Worm (Caenorhabditis elegans): ENCODE results near the gene ugt-2.

ugt-2 gene

DNA sequence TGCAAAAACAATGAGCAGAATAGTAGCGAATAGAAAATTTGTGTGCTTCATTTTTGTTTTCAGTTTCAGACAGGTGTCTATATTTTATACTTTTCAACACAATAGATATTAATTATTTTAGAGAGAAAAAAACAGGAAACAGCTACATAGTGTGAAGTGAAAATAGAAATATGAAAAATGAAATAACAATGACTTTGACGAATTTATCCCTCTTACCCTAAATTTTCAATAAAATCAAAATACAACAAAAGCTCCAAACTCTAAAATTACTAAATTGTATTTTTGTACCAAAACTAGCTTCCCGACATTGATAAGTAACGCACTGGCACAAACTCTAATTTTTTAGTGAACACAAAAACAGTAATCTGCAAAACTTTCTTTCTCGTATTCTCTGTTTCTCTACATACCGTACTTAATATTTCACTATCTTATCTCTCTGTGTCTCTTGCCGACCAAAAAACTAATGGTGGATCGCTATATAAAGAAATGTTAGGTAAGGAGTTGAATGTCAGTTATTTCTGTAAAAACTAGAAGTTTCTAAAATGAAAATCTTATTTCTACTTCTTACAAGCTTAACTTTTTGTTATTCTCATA, 3.3 kb upstream of the ugt-2 start, which contains the start of the genes col-151 and ugt-1:
col-151 (minus strand) TSS at position 51 of the 594 bp plus-strand sequence.
ugt-1 (plus strand) TSS at position 491 of the 594 bp plus-strand sequence.
- TF ChIP-seq nhr-76 (tag; optimal IDR thresholded peaks at IDR 0.05) (no peak), pqm-1 (tag; optimal IDR thresholded peaks at IDR 0.05) (peak; percentile 59), elt-2 (tag; optimal IDR thresholded peaks at IDR 0.05) (peak; percentile 53)

DNA sequence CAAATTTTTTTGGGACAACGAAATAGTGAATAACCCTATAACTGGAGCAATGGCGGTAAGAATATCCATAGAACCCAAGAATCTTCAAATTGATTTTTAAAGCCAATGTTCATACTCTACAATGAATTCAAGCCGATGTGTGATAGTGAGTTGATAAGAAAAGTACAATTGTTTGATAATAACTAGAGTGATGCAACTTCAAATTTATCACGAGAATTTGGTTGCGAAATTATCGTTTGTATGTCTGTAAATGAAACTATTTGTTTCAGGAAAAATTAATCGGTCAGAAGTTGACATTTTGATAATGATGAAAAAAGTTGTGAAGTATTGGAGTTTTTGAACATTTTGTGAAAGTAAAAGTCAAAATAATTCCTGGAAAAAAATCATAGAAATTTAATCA, 689 bp downstream of the ugt-2 start:
- TF ChIP-seq egl-27 (tag; optimal IDR thresholded peaks at IDR 0.05) (no peak), pqm-1 (tag; optimal IDR thresholded peaks at IDR 0.05) (peak; percentile 80), aly-2 (tag; optimal IDR thresholded peaks at IDR 0.05) (no peak), ama-1 (optimal IDR thresholded peaks at IDR 0.05) (no peak), unc-62 (GFP tag; optimal IDR thresholded peaks at IDR 0.05) (no peak), nhr-43 (tag; optimal IDR thresholded peaks at IDR 0.05; ENCODE audit: poor library complexity, severe bottlenecking) (no peak), nhr-12 (tag; optimal IDR thresholded peaks at IDR 0.05) (no peak), pha-4 (tag; optimal IDR thresholded peaks at IDR 0.05) (peak; percentile 53), elt-3 (tag; optimal IDR thresholded peaks at IDR 0.05) (no peak), jun-1 (tag; optimal IDR thresholded peaks at IDR 0.05) (peak; percentile 14), fkh-10 (GFP tag; optimal IDR thresholded peaks at IDR 0.05) (no peak), sea-2 (GFP tag; optimal IDR thresholded peaks at IDR 0.05) (no peak), unc-39 (tag; optimal IDR thresholded peaks at IDR 0.05) (no peak), elt-2 (tag; optimal IDR thresholded peaks at IDR 0.05) (peak; percentile 96), hmg-11 (tag; optimal IDR thresholded peaks at IDR 0.05) (no peak), nhr-237 (tag; optimal IDR thresholded peaks at IDR 0.05) (no peak), nhr-76 (tag; optimal IDR thresholded peaks at IDR 0.05) (no peak)

DNA sequence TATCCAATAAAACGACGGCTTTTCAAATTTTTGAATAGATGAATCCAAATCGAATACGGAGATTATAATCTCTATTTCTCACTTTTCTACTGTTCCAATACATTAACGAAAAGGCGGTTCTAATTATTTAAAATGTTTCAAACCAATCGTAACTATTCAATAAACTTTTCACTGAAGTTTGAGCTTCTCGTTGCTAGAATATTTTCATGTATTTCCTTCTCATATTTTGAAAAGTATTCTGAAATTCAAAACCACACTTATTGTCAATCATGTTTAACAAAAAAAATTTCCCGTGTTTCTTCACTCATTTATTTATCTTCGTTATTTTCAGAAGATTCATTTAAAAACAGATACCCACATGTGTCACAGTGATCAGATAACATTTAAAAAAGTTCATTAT, 4.2 kb downstream of the ugt-2 start, which contains the start of gene F15H10.8:
F15H10.8 (minus strand) TSS at position 101 of the 400 bp plus-strand sequence.
- TF ChIP-seq daf-12 (tag; optimal IDR thresholded peaks at IDR 0.05), result no peak
- no peak for TF ChIP-seq elt-3 (tag; optimal IDR thresholded peaks at IDR 0.05)
- no peak for TF ChIP-seq elt-2 (tag; optimal IDR thresholded peaks at IDR 0.05)
- no peak for TF ChIP-seq nhr-237 (tag; optimal IDR thresholded peaks at IDR 0.05)

DNA sequence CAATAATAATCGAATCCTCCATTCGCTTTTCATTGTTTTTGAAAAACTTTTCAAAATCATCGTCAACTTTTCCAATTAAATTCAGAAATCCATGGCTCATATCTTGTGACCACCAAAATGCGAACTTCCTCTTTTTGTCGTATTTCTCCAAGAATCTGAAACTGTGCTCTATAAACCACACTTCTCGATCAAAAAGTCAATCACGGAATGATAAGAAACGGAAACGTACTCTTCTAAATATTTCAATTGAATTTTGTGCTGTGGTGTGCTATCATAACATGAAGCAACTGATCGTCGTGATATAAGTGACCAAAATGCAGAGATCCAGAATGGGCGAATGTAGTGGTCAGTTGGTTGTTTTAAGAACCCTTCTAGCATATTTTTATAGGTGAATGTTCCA, 6.1 kb downstream of the ugt-2 start:
- no peak for TF ChIP-seq elt-3 (tag; optimal IDR thresholded peaks at IDR 0.05)
- TF ChIP-seq ceh-82 (tag; optimal IDR thresholded peaks at IDR 0.05), result no peak
- TF ChIP-seq nhr-11 (tag; optimal IDR thresholded peaks at IDR 0.05), result no peak
- TF ChIP-seq sea-2 (GFP tag; optimal IDR thresholded peaks at IDR 0.05), result no peak
- no peak for TF ChIP-seq aly-2 (tag; optimal IDR thresholded peaks at IDR 0.05)
- no peak for TF ChIP-seq daf-12 (tag; optimal IDR thresholded peaks at IDR 0.05)
- TF ChIP-seq nhr-23 (tag; optimal IDR thresholded peaks at IDR 0.05), result no peak
- TF ChIP-seq egl-5 (tag; optimal IDR thresholded peaks at IDR 0.05), result no peak
- no peak for TF ChIP-seq nhr-43 (tag; optimal IDR thresholded peaks at IDR 0.05; ENCODE audit: poor library complexity, severe bottlenecking)
- no peak for TF ChIP-seq nhr-12 (tag; optimal IDR thresholded peaks at IDR 0.05)
- no peak for TF ChIP-seq elt-2 (tag; optimal IDR thresholded peaks at IDR 0.05)

DNA sequence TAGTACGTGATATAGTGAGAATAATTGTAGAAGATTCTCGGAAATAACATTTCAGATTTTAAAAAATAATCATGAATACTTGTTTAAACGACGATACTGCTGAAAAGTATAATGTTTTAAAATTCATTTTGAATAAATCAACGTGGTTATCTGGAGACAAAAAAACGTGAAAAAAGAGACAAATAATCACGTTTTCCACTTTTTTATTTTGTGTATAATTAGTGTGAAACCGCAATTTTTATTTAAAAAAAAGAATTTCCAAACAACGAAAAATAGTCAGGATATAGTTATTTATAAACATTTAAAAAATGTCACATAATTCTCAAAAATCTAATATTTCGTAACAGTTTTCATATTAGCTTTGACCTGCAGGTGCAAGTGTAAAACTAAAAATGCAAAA, 7.7 kb downstream of the ugt-2 start, which contains the start of gene F15H10.7:
F15H10.7 (minus strand) TSS at position 101 of the 400 bp plus-strand sequence.
- TF ChIP-seq ceh-82 (tag; optimal IDR thresholded peaks at IDR 0.05), result no peak
- TF ChIP-seq nhr-43 (tag; optimal IDR thresholded peaks at IDR 0.05; ENCODE audit: poor library complexity, severe bottlenecking), result no peak
- no peak for TF ChIP-seq jun-1 (tag; optimal IDR thresholded peaks at IDR 0.05)
- no peak for TF ChIP-seq aly-2 (tag; optimal IDR thresholded peaks at IDR 0.05)

DNA sequence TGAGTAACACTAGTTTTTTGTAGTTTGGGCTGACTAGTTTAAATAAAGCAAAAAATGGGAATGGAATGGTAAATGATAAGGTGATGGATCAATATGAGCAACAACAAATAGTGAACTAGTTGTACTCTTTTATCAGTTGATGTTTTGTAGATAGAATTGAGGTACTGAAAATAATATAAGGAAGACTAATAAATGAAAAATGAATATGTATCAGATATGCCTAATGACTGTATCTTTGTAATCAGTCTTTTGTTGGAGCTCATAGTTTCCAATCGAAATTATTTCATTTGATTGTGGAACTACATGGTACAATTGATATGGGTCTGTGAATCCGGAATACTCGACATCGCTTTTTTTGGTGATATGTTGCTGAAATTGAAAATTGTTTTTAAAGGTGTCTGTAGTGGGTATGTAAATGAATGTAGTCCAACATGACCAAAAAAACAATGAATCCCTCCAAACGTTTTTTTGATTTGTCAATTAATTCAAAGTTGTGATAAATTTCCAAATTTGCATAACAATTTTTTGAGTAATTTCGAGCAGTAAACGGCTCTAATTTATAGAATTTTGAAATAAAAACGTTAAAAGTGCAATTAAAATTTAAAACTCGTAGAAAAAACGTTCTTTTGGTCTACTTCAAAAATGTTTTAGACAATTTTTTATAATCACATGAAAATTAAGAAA, 11.6 kb downstream of the ugt-2 start, which contains the start of gene F15H10.12:
F15H10.12 (minus strand) TSS at position 51 of the 684 bp plus-strand sequence.
- TF ChIP-seq ama-1 (optimal IDR thresholded peaks at IDR 0.05) (no peak), pha-4 (tag; optimal IDR thresholded peaks at IDR 0.05) (no peak), eor-1 (tag; optimal IDR thresholded peaks at IDR 0.05) (no peak), jun-1 (tag; optimal IDR thresholded peaks at IDR 0.05) (no peak), skn-1 (tag; optimal IDR thresholded peaks at IDR 0.05) (no peak), lin-39 (tag; optimal IDR thresholded peaks at IDR 0.05) (no peak), lsy-12 (tag; optimal IDR thresholded peaks at IDR 0.05) (no peak), fkh-2 (tag; optimal IDR thresholded peaks at IDR 0.05) (no peak)
